Worm (Caenorhabditis elegans) whole organism, dauer: ENCODE measurements around the gene Y7A5A.7.

Source experiments
- unc-62 ChIP-seq: sonication (generic microtip); optimal IDR thresholded peaks from 2 replicates; lab custom pipeline; 2017; ENCODE audit warnings: missing biosample characterization, missing genetic modification reagents, missing genetic modification characterization

The Y7A5A.7 gene

DNA sequence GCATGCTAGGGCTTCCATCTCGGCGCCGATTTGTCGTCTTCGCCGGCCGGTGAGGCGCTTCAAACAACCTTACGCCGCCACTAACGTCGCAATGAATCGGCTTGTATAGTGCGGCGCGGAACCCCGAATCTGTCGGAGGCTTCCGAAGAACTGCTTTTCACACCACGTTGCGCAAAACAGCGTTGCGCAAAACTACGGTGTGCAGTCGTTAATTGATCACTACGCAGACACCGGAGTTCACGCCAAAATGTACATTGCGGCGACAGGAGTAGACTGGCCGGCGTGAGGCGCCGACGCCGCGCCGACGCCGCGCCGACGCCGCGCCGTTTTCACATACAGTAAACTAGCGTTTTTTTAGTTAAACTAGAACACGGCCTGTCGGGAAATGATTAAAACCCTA lies 2.1 kb downstream of the Y7A5A.7 start:
- no peak for TF ChIP-seq unc-62 (GFP tag; lab: Kevin White, UChicago)

DNA sequence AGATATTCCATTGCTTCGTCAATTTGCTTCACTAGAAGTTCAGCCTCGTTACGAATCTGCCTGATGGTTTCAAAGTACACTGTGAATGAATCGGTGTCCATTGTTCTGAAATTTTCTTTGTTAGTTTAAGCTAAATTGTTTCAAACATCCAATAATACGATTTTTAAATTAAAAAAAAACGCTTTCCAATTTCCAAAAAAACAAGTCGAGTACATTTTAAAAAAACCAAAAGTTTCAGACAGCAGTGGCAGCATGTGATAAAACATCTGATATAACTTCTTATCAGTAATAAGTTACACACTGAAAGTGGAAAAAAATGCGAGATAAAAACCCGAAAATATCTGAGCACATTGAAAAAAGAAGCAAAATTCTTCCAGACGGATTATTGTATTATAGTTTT lies 4.4 kb downstream of the Y7A5A.7 start, which contains the start of gene Y7A5A.6:
Y7A5A.6 (minus strand) TSS at position 101 of the 400 bp plus-strand sequence.
- no peak for TF ChIP-seq unc-62 (GFP tag; lab: Kevin White, UChicago)

DNA sequence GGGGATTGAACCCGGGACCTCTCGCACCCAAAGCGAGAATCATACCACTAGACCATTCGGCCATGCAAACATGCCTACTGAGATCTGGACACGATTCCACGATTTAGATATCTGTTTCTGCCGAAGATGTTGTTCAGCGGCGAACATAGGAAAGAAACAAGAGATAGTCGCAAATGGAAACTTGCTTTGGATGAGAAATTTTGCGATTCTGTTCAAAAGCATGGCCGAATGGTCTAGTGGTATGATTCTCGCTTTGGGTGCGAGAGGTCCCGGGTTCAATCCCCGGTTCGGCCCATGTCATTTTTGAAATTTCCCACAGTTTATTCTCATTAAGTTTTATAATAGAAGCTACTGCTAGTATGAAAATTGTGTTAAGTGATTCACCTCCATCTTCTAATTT lies 7.3 kb downstream of the Y7A5A.7 start:
- no peak for TF ChIP-seq unc-62 (GFP tag; lab: Kevin White, UChicago)

DNA sequence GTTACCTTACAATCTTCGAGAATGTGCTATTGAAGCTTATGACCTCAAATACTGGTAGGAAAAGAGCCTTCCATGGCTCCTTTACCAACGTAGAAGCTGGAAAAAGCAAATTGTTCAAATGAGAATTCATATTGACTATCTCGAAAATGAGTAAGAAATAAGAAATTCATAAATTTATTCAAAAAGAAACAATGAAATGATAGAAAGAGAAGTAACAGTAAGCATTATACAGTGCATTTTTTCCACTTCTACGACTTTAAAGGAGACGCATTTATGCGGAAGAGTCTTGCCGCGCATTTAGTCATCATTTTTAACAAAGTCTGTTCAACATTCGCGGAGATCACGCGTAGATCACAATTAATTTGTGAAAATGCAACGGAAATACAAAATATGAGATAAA lies 9.0 kb downstream of the Y7A5A.7 start, which contains the start of gene Y7A5A.10:
Y7A5A.10 (minus strand) TSS at position 101 of the 400 bp plus-strand sequence.
- TF ChIP-seq unc-62 (GFP tag; lab: Kevin White, UChicago): no peak

DNA sequence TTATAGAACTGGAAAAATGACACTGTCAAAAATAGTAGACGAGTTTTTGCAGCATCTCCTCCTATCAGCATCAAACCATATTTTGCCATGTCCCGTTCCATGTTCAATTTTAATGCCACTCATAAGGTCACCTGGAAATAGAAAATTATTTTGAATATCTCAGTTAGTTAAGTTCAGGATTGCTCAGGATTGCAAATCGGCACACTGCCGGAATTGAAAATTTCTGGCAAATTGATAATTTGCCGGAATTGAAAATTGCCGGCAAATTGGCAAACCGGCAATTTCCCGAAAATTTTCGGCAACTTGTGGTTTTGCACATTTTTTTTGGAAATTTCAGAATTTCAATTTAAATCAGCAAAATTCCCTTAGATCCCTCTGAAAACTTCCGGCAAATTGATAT lies 17.2 kb downstream of the Y7A5A.7 start, which contains the start of gene Y7A5A.5:
Y7A5A.5 (minus strand) TSS at position 101 of the 400 bp plus-strand sequence.
- TF ChIP-seq unc-62 (GFP tag; lab: Kevin White, UChicago): no peak

- TF ChIP-seq unc-62 (GFP tag; lab: Kevin White, UChicago): no peak
Observed at ce11 chrX:15784570-15784969, 19.4 kb downstream of the Y7A5A.7 start, which contains the start of gene Y7A5A.3. Y7A5A.3 (minus strand) TSS chrX:15784670.

DNA sequence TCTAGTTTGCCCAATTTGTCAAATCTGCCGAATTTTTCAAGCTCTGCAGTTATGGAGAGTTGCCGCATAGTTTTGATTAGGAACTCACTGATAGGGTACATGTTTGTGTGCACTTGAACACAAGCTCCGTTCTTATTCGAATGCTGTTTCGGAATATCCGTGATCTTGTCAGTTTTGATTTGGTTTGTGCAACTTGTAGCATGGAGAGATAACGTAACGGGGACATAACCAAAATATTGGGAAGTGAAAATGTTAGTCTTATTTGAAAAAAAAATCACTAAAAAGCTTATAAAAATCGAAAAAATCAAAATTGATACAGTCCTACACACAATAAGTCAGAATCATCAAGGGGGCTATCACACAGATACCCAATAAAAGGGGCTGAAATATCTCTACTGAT lies 21.9 kb downstream of the Y7A5A.7 start, which contains the start of gene Y7A5A.24:
Y7A5A.24 (minus strand) TSS at position 101 of the 400 bp plus-strand sequence.
- TF ChIP-seq unc-62 (GFP tag; lab: Kevin White, UChicago): no peak

DNA sequence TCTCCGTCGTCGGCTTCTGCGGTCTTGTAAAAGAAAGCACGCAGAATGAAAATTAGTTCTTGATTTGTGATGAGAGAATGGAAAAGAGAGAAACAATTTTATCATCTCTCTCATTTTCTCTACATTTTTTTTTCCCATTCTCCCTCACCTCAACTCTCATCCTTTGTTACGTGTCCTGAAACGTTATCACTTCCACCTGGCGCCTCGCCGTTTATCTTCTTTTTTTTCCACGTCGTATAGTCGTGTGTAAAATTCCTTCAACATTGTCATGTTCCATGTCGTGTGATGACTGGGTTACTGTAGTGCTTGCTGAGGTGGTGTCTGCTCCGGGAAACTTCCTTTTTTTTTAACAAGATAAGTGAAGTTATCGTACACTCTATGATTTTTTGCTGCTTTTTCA lies 24.5 kb downstream of the Y7A5A.7 start:
- no peak for TF ChIP-seq unc-62 (GFP tag; lab: Kevin White, UChicago)

ce11 chrX:15773262-15773908 lies 30.6 kb downstream of the Y7A5A.7 start, which contains the start of gene Y7A5A.13:
Y7A5A.13 (plus strand) TSS chrX:15773858.
- TF ChIP-seq unc-62 (GFP tag; lab: Kevin White, UChicago): no peak

- TF ChIP-seq unc-62 (GFP tag; lab: Kevin White, UChicago): no peak
Observed at ce11 chrX:15772674-15773073, 31.3 kb downstream of the Y7A5A.7 start, which contains the start of gene Y7A5A.2. Y7A5A.2 (minus strand) TSS chrX:15772735.

ce11 chrX:15771411-15771810 lies 32.6 kb downstream of the Y7A5A.7 start, which contains the start of gene Y7A5A.1:
Y7A5A.1 (minus strand) TSS chrX:15771493.
- TF ChIP-seq unc-62 (GFP tag; lab: Kevin White, UChicago): no peak

DNA sequence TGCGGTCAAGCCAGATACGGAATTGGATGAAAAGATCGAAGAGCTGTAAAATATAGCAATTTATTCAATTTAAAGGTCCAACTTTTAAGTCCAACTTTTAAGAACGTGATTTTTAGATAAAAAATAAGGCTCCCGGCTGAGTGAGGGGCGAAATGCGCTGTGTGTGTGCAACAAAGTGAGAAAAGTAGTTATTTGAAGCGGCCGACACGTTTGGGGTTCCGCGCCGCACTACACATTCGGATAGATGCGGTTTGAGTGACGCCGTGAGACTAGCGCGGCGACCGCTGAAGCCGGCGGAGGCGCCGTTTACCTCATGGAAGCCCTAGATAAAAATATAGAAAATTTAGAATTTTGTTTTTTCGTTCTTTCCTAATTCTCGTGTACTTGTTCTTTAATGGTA lies 33.2 kb downstream of the Y7A5A.7 start:
- no peak for TF ChIP-seq unc-62 (GFP tag; lab: Kevin White, UChicago)

- no peak for TF ChIP-seq unc-62 (GFP tag; lab: Kevin White, UChicago)
Observed at ce11 chrX:15769895-15770559, 33.9 kb downstream of the Y7A5A.7 start.

DNA sequence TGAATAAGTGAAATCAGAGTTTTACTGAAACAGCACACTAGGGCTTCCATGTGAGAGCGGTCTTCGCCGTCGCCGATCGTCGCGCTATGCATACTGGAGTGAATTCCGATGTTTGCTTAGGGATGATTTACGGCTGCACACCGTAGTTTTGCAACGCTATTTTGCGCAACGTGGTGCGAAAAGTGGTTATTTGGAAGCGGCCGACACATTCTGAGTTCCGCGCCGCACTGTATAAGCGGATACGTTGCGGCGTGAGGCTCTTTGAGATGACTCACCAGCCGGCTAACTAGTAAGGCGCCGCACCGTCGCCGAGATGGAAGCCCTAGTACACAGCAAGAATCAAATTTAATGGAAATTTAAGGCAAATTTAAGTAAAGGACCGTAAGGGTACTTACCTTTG lies 35.4 kb downstream of the Y7A5A.7 start:
- TF ChIP-seq unc-62 (GFP tag; lab: Kevin White, UChicago): no peak

DNA sequence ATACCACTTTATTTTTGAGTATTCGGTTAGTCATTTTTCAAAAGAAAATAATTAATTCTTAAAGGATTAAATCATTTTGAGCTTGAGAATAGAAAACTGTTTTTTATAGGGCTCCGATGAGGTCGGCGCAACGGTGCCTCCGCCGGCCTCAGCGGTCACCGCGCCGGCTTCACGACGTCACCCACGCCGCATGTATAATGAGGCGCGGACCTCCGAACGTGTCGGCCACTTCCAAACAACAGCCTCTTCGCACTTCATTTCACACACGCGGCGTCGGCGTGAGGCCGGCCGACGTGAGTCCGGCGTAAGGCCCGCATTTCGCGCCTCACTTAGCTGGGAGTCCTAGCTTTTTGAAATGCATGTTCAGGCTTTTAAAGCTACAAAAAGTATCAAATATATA lies 37.1 kb downstream of the Y7A5A.7 start:
- no peak for TF ChIP-seq unc-62 (GFP tag; lab: Kevin White, UChicago)

- no peak for TF ChIP-seq unc-62 (GFP tag; lab: Kevin White, UChicago)
Observed at ce11 chrX:15766147-15766546, 37.8 kb downstream of the Y7A5A.7 start, which contains the start of gene bus-17. bus-17 (minus strand) TSS chrX:15766354.
